Worm (Caenorhabditis elegans): ENCODE measurements around the gene F55G7.5.

ce11 chrX:11938826-11939225, at the start of gene F55G7.5:
- TF ChIP-seq R02D3.7 (tag; optimal IDR thresholded peaks at IDR 0.05) (no peak), egl-5 (tag; optimal IDR thresholded peaks at IDR 0.05) (no peak), nhr-12 (tag; optimal IDR thresholded peaks at IDR 0.05) (no peak), ceh-82 (tag; optimal IDR thresholded peaks at IDR 0.05) (no peak), ceh-9 (tag; optimal IDR thresholded peaks at IDR 0.05) (no peak), unc-39 (tag; optimal IDR thresholded peaks at IDR 0.05) (no peak), elt-3 (tag; optimal IDR thresholded peaks at IDR 0.05) (no peak), ZK546.5 (tag; optimal IDR thresholded peaks at IDR 0.05) (no peak), nhr-28 (tag; optimal IDR thresholded peaks at IDR 0.05) (no peak)
